Worm (Caenorhabditis elegans): Measurements from ENCODE around the gene K11H12.1.

K11H12.1 gene

ce11 chrIV:620324-620723 is 32.9 kb downstream of the K11H12.1 start:
- TF ChIP-seq tbx-37 (GFP tag; conservative IDR thresholded peaks at IDR 0.05) (peak; percentile 67), flt-1 (GFP tag; IDR thresholded peaks at IDR 0.05) (peak; percentile 86), hmbx-1 (tag; optimal IDR thresholded peaks at IDR 0.05) (peak; percentile 29), ets-7 (tag; optimal IDR thresholded peaks at IDR 0.05) (peak; percentile 47), tra-4 (tag; optimal IDR thresholded peaks at IDR 0.05) (peak; percentile 61), ceh-36 (tag; optimal IDR thresholded peaks at IDR 0.05) (peak; percentile 46), pes-1 (GFP tag; IDR thresholded peaks at IDR 0.05) (peak; percentile 89), ceh-13 (GFP tag; optimal IDR thresholded peaks at IDR 0.05) (peak; percentile 63), hmg-4 (GFP tag; optimal IDR thresholded peaks at IDR 0.05) (peak; percentile 61), B0310.2 (tag; optimal IDR thresholded peaks at IDR 0.05) (peak; percentile 27), scrt-1 (GFP tag; IDR thresholded peaks at IDR 0.05) (peak; percentile 85), F13C5.2 (tag; optimal IDR thresholded peaks at IDR 0.05) (peak; percentile 81), tbx-11 (GFP tag; IDR thresholded peaks at IDR 0.05) (peak; percentile 83), ama-1 (optimal IDR thresholded peaks at IDR 0.05) (no peak), sea-1 (GFP tag; conservative IDR thresholded peaks at IDR 0.05) (peak; percentile 86), hnd-1 (tag; optimal IDR thresholded peaks at IDR 0.05) (peak; percentile 62), aly-1 (tag; optimal IDR thresholded peaks at IDR 0.05) (peak; percentile 76)

ce11 chrIV:619766-620165 is 33.5 kb downstream of the K11H12.1 start:
- TF ChIP-seq hmg-4 (GFP tag; optimal IDR thresholded peaks at IDR 0.05), result no peak
- no peak for TF ChIP-seq aly-1 (tag; optimal IDR thresholded peaks at IDR 0.05)
- TF ChIP-seq tbx-11 (GFP tag; IDR thresholded peaks at IDR 0.05), result no peak
- TF ChIP-seq ama-1 (optimal IDR thresholded peaks at IDR 0.05), result no peak
- TF ChIP-seq tra-4 (tag; optimal IDR thresholded peaks at IDR 0.05), result no peak
- TF ChIP-seq ceh-13 (GFP tag; optimal IDR thresholded peaks at IDR 0.05), result no peak
- no peak for TF ChIP-seq flt-1 (GFP tag; IDR thresholded peaks at IDR 0.05)
- TF ChIP-seq B0310.2 (tag; optimal IDR thresholded peaks at IDR 0.05), result no peak
- no peak for TF ChIP-seq F13C5.2 (tag; optimal IDR thresholded peaks at IDR 0.05)
- no peak for TF ChIP-seq hmbx-1 (tag; optimal IDR thresholded peaks at IDR 0.05)
- no peak for TF ChIP-seq sea-1 (GFP tag; conservative IDR thresholded peaks at IDR 0.05)
- TF ChIP-seq ceh-36 (tag; optimal IDR thresholded peaks at IDR 0.05), result no peak
- no peak for TF ChIP-seq hnd-1 (tag; optimal IDR thresholded peaks at IDR 0.05)
- no peak for TF ChIP-seq scrt-1 (GFP tag; IDR thresholded peaks at IDR 0.05)
- TF ChIP-seq pes-1 (GFP tag; IDR thresholded peaks at IDR 0.05), result no peak
- no peak for TF ChIP-seq tbx-37 (GFP tag; conservative IDR thresholded peaks at IDR 0.05)
- no peak for TF ChIP-seq ets-7 (tag; optimal IDR thresholded peaks at IDR 0.05)

- no peak for TF ChIP-seq pes-1 (GFP tag; IDR thresholded peaks at IDR 0.05)
- TF ChIP-seq sea-1 (GFP tag; conservative IDR thresholded peaks at IDR 0.05), result no peak
- no peak for TF ChIP-seq ceh-13 (GFP tag; optimal IDR thresholded peaks at IDR 0.05)
- no peak for TF ChIP-seq B0310.2 (tag; optimal IDR thresholded peaks at IDR 0.05)
These were observed 38.0 kb downstream of the K11H12.1 start, which contains the start of gene C18H7.1 for ce11 chrIV:615244-615643. TSS of gene C18H7.1 (plus strand) at chrIV:615544.

- no peak for TF ChIP-seq ceh-13 (GFP tag; optimal IDR thresholded peaks at IDR 0.05)
- TF ChIP-seq flt-1 (GFP tag; IDR thresholded peaks at IDR 0.05), result no peak
These were observed 40.1 kb downstream of the K11H12.1 start for ce11 chrIV:613155-613554.

ce11 chrIV:607628-608027 is 45.6 kb downstream of the K11H12.1 start:
- TF ChIP-seq tbx-11 (GFP tag; IDR thresholded peaks at IDR 0.05) (no peak), flt-1 (GFP tag; IDR thresholded peaks at IDR 0.05) (no peak), ets-7 (tag; optimal IDR thresholded peaks at IDR 0.05) (no peak), tra-4 (tag; optimal IDR thresholded peaks at IDR 0.05) (no peak), hnd-1 (tag; optimal IDR thresholded peaks at IDR 0.05) (no peak), hmg-4 (GFP tag; optimal IDR thresholded peaks at IDR 0.05) (no peak), ceh-36 (tag; optimal IDR thresholded peaks at IDR 0.05) (no peak), tbx-37 (GFP tag; conservative IDR thresholded peaks at IDR 0.05) (no peak), B0310.2 (tag; optimal IDR thresholded peaks at IDR 0.05) (no peak), aly-1 (tag; optimal IDR thresholded peaks at IDR 0.05) (no peak), scrt-1 (GFP tag; IDR thresholded peaks at IDR 0.05) (no peak), ama-1 (optimal IDR thresholded peaks at IDR 0.05) (no peak), hmbx-1 (tag; optimal IDR thresholded peaks at IDR 0.05) (no peak), pes-1 (GFP tag; IDR thresholded peaks at IDR 0.05) (no peak), F13C5.2 (tag; optimal IDR thresholded peaks at IDR 0.05) (no peak), sea-1 (GFP tag; conservative IDR thresholded peaks at IDR 0.05) (no peak), ceh-13 (GFP tag; optimal IDR thresholded peaks at IDR 0.05) (no peak)

ce11 chrIV:606055-606454 is 47.2 kb downstream of the K11H12.1 start, which contains the start of gene inx-18:
TSS of gene inx-18 (plus strand) at chrIV:606355.
- TF ChIP-seq tbx-37 (GFP tag; conservative IDR thresholded peaks at IDR 0.05) (no peak), B0310.2 (tag; optimal IDR thresholded peaks at IDR 0.05) (no peak), hnd-1 (tag; optimal IDR thresholded peaks at IDR 0.05) (no peak), ets-7 (tag; optimal IDR thresholded peaks at IDR 0.05) (no peak), sea-1 (GFP tag; conservative IDR thresholded peaks at IDR 0.05) (no peak), pes-1 (GFP tag; IDR thresholded peaks at IDR 0.05) (no peak), flt-1 (GFP tag; IDR thresholded peaks at IDR 0.05) (no peak), hmg-4 (GFP tag; optimal IDR thresholded peaks at IDR 0.05) (no peak), scrt-1 (GFP tag; IDR thresholded peaks at IDR 0.05) (no peak), ama-1 (optimal IDR thresholded peaks at IDR 0.05) (no peak), ceh-13 (GFP tag; optimal IDR thresholded peaks at IDR 0.05) (no peak)

- TF ChIP-seq hnd-1 (tag; optimal IDR thresholded peaks at IDR 0.05) (no peak), pes-1 (GFP tag; IDR thresholded peaks at IDR 0.05) (peak; percentile 17; the same call in 1 of the 2 replicates)
These were observed 47.8 kb downstream of the K11H12.1 start for ce11 chrIV:605431-605830.

ce11 chrIV:604817-605216 is 48.4 kb downstream of the K11H12.1 start:
- TF ChIP-seq scrt-1 (GFP tag; IDR thresholded peaks at IDR 0.05) (no peak), tbx-37 (GFP tag; conservative IDR thresholded peaks at IDR 0.05) (no peak), ceh-36 (tag; optimal IDR thresholded peaks at IDR 0.05) (no peak), flt-1 (GFP tag; IDR thresholded peaks at IDR 0.05) (no peak), ceh-13 (GFP tag; optimal IDR thresholded peaks at IDR 0.05) (no peak), hnd-1 (tag; optimal IDR thresholded peaks at IDR 0.05) (no peak), F13C5.2 (tag; optimal IDR thresholded peaks at IDR 0.05) (no peak), aly-1 (tag; optimal IDR thresholded peaks at IDR 0.05) (no peak), ets-7 (tag; optimal IDR thresholded peaks at IDR 0.05) (no peak), ama-1 (optimal IDR thresholded peaks at IDR 0.05) (no peak), tbx-11 (GFP tag; IDR thresholded peaks at IDR 0.05) (no peak), hmbx-1 (tag; optimal IDR thresholded peaks at IDR 0.05) (no peak), B0310.2 (tag; optimal IDR thresholded peaks at IDR 0.05) (no peak), tra-4 (tag; optimal IDR thresholded peaks at IDR 0.05) (no peak), hmg-4 (GFP tag; optimal IDR thresholded peaks at IDR 0.05) (no peak), sea-1 (GFP tag; conservative IDR thresholded peaks at IDR 0.05) (no peak), pes-1 (GFP tag; IDR thresholded peaks at IDR 0.05) (no peak)

Measured in whole organism, early embryonic.